Worm (Caenorhabditis elegans): ENCODE data around the gene T26C5.3.

The T26C5.3 gene

ce11 chrII:9196325-9196724 lies 40.1 kb upstream of the T26C5.3 start:
- TF ChIP-seq pqm-1 (tag; optimal IDR thresholded peaks at IDR 0.05) (no peak), nhr-232 (tag; optimal IDR thresholded peaks at IDR 0.05) (no peak), ztf-16 (tag; optimal IDR thresholded peaks at IDR 0.05) (no peak), fax-1 (tag; optimal IDR thresholded peaks at IDR 0.05) (no peak), elt-2 (tag; optimal IDR thresholded peaks at IDR 0.05) (no peak), ets-4 (tag; optimal IDR thresholded peaks at IDR 0.05) (no peak), ama-1 (optimal IDR thresholded peaks at IDR 0.05) (no peak), dmd-4 (tag; optimal IDR thresholded peaks at IDR 0.05; ENCODE audit: borderline replicate concordance) (no peak), pros-1 (tag; optimal IDR thresholded peaks at IDR 0.05) (no peak)

- TF ChIP-seq C08G9.2 (tag; optimal IDR thresholded peaks at IDR 0.05) (no peak), ceh-48 (tag; optimal IDR thresholded peaks at IDR 0.05) (no peak), odd-2 (tag; optimal IDR thresholded peaks at IDR 0.05) (no peak), ceh-19 (GFP tag; optimal IDR thresholded peaks at IDR 0.05) (no peak), ztf-16 (tag; optimal IDR thresholded peaks at IDR 0.05) (no peak), hlh-13 (GFP tag; optimal IDR thresholded peaks at IDR 0.05) (no peak), T23F11.4 (GFP tag; optimal IDR thresholded peaks at IDR 0.05) (no peak), K02D7.2 (tag; optimal IDR thresholded peaks at IDR 0.05) (no peak), K09A11.1 (tag; optimal IDR thresholded peaks at IDR 0.05; ENCODE audit: insufficient read depth) (no peak), elt-2 (tag; optimal IDR thresholded peaks at IDR 0.05) (no peak), ceh-34 (tag; optimal IDR thresholded peaks at IDR 0.05) (no peak), pros-1 (tag; optimal IDR thresholded peaks at IDR 0.05) (no peak), ceh-22 (tag; optimal IDR thresholded peaks at IDR 0.05) (no peak), ceh-45 (GFP tag; IDR thresholded peaks at IDR 0.05) (no peak), elt-4 (tag; optimal IDR thresholded peaks at IDR 0.05) (no peak), lim-6 (tag; optimal IDR thresholded peaks at IDR 0.05) (no peak), ceh-31 (tag; optimal IDR thresholded peaks at IDR 0.05) (no peak), hlh-6 (tag; optimal IDR thresholded peaks at IDR 0.05) (no peak), ceh-14 (tag; optimal IDR thresholded peaks at IDR 0.05) (no peak)
These were observed 39.2 kb upstream of the T26C5.3 start, which contains the start of gene let-23 for ce11 chrII:9197212-9197611. TSS of gene let-23 (plus strand) at chrII:9197512.

DNA sequence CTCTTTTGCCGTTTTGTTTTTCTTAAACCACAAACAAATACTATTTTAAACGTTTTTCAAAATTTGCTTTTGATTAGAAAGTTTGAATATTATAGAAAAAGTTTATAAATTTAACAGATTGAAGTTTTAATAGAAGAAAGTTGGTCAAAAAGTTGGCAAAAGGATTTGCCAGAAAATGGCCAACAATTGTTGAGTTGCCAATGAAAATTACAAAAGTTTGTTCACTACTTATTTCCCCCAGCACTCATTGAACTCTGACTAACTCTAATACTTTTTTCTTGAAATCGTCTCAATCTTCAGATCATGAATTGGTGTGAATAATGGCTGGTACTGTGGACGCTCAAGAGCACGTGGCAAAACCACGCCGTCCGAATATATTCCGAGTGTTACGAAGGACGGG lies 26.3 kb upstream of the T26C5.3 start, which contains the start of gene ZK1067.4:
TSS of gene ZK1067.4 (plus strand) at position 301 of the 400 bp plus-strand sequence.
- TF ChIP-seq unc-55 (GFP tag; optimal IDR thresholded peaks at IDR 0.05), result no peak
- TF ChIP-seq hlh-6 (tag; optimal IDR thresholded peaks at IDR 0.05), result no peak
- no peak for TF ChIP-seq nhr-232 (tag; optimal IDR thresholded peaks at IDR 0.05)
- no peak for TF ChIP-seq nhr-11 (tag; optimal IDR thresholded peaks at IDR 0.05)
- no peak for TF ChIP-seq hlh-30 (tag; optimal IDR thresholded peaks at IDR 0.05; ENCODE audit: insufficient read depth)
- TF ChIP-seq pha-4 (tag; optimal IDR thresholded peaks at IDR 0.05), result no peak
- TF ChIP-seq unc-42 (tag; optimal IDR thresholded peaks at IDR 0.05), result no peak

DNA sequence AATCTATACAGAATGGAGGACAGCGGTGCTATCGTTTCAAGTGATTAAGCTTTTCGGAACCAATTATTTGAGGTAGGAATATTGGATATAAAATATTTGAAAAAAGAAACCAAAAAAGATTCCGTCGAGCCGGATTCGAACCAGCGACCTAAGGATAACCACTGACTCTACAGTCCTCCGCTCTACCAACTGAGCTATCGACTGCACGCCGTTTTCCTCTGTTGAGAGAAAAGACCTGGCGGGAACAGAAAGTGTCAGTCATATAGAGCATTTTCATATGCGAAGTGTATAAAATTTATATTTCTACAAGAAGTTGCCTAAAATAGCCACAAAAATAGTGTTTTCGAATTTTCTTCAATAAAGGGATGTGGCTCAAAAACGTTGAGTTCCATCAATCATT lies 24.7 kb upstream of the T26C5.3 start:
- TF ChIP-seq C38D4.7 (GFP tag; optimal IDR thresholded peaks at IDR 0.05), result no peak
- no peak for TF ChIP-seq hlh-8 (tag; optimal IDR thresholded peaks at IDR 0.05)
- no peak for TF ChIP-seq gmeb-2 (tag; optimal IDR thresholded peaks at IDR 0.05)

ce11 chrII:9213055-9213708 lies 23.2 kb upstream of the T26C5.3 start, which contains the start of gene znfx-1:
TSS of gene znfx-1 (plus strand) at chrII:9213658.
- TF ChIP-seq fkh-10 (GFP tag; optimal IDR thresholded peaks at IDR 0.05) (no peak), mec-3 (tag; optimal IDR thresholded peaks at IDR 0.05; ENCODE audit: borderline replicate concordance) (no peak), pha-4 (tag; optimal IDR thresholded peaks at IDR 0.05) (no peak), unc-3 (GFP tag; conservative IDR thresholded peaks at IDR 0.05) (no peak), unc-3 (tag; optimal IDR thresholded peaks at IDR 0.05) (no peak), ceh-22 (tag; optimal IDR thresholded peaks at IDR 0.05) (no peak), hlh-15 (tag; optimal IDR thresholded peaks at IDR 0.05) (no peak), lim-6 (tag; optimal IDR thresholded peaks at IDR 0.05) (no peak), ceh-24 (tag; optimal IDR thresholded peaks at IDR 0.05) (no peak), madf-2 (tag; optimal IDR thresholded peaks at IDR 0.05) (no peak), ztf-16 (tag; optimal IDR thresholded peaks at IDR 0.05) (no peak), ama-1 (optimal IDR thresholded peaks at IDR 0.05) (no peak), ceh-30 (tag; optimal IDR thresholded peaks at IDR 0.05) (no peak), che-1 (tag; optimal IDR thresholded peaks at IDR 0.05) (no peak), K09A11.1 (tag; optimal IDR thresholded peaks at IDR 0.05; ENCODE audit: insufficient read depth) (no peak), ceh-34 (tag; optimal IDR thresholded peaks at IDR 0.05) (no peak), ceh-9 (tag; optimal IDR thresholded peaks at IDR 0.05) (no peak), hlh-13 (GFP tag; optimal IDR thresholded peaks at IDR 0.05) (no peak), ets-4 (tag; optimal IDR thresholded peaks at IDR 0.05) (no peak), C08G9.2 (tag; optimal IDR thresholded peaks at IDR 0.05) (no peak), ceh-14 (tag; optimal IDR thresholded peaks at IDR 0.05) (no peak)

All from whole organism, late embryonic.